Worm (Caenorhabditis elegans) whole organism, midembryonic: Measurements from ENCODE around the gene pals-40.

Experiments
- T22C8.4 ChIP-seq: fragments of 200-800 bp; sonication (Bioruptor generic); IDR thresholded peaks from 2 replicates; pipeline ENCODE4 v1.3.6; 2022; ENCODE audit warnings: missing genetic modification characterization, missing compliant biosample characterization
- cog-1 ChIP-seq: sonication (generic microtip); optimal IDR thresholded peaks from 2 replicates; lab custom pipeline; 2016; ENCODE audit warnings: missing genetic modification characterization, missing compliant biosample characterization
- flt-1 ChIP-seq: fragments of 200-800 bp; sonication (Bioruptor generic); IDR thresholded peaks from 2 replicates; pipeline ENCODE4 v1.3.6; 2022; ENCODE audit warnings: missing genetic modification characterization, missing compliant biosample characterization
- tab-1 ChIP-seq: fragments of 200-800 bp; sonication (Bioruptor generic); IDR thresholded peaks from 2 replicates; pipeline ENCODE4 v1.3.6; 2022; ENCODE audit warnings: missing genetic modification characterization, missing compliant biosample characterization
- ztf-23 ChIP-seq: fragments of 200-800 bp; sonication (Bioruptor generic); IDR thresholded peaks from 2 replicates; pipeline ENCODE4 v1.3.6; 2022; ENCODE audit warnings: missing genetic modification reagents, missing genetic modification characterization, missing compliant biosample characterization

DNA sequence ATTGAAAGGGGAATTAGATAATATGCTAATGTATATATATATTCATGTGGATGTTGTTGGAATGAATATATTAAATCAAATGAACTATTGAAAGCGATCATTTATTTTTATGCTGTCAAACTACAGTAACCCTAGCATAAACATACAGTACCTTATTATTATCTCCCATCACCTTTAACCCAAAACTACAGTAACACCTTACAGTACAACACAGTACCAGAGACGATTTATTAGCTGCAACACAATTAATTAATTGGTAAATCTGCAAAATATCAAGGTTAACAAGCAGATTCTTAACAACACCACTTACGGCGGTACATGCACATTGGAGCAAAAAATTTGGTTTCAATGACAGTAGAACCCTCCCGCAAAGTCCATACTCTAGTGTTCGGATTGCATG is 22.5 kb downstream of the pals-40 start, which contains the start of gene Y82E9BL.1:
- TF ChIP-seq flt-1 (GFP tag; lab: Robert Waterston, UW) (no peak), ztf-23 (GFP tag; lab: Robert Waterston, UW) (no peak), T22C8.4 (GFP tag; lab: Robert Waterston, UW) (no peak), cog-1 (tag; lab: Kevin White, UChicago) (no peak), tab-1 (GFP tag; lab: Robert Waterston, UW) (no peak)
